Worm (Caenorhabditis elegans) whole organism, mixed stage, embryonic: ENCODE data around the gene C51E3.6.

Source experiments
- elt-3 ChIP-seq: fragments of 150-350 bp; optimal IDR thresholded peaks from 2 replicates; lab custom pipeline; 2014; ENCODE audit warnings: missing biosample characterization, missing genetic modification characterization
- flh-1 ChIP-seq: fragments of 200-800 bp; sonication (Bioruptor generic); optimal IDR thresholded peaks from 2 replicates; lab custom pipeline; 2018; ENCODE audit warnings: mild to moderate bottlenecking, missing genetic modification characterization, moderate library complexity, missing compliant biosample characterization
- mep-1 ChIP-seq: fragments of 150-350 bp; optimal IDR thresholded peaks from 2 replicates; lab custom pipeline; 2017; ENCODE audit warnings: missing biosample characterization, missing genetic modification reagents, missing genetic modification characterization, inconsistent platforms
- nhr-12 ChIP-seq: fragments of 150-350 bp; optimal IDR thresholded peaks from 2 replicates; lab custom pipeline; 2014; ENCODE audit warnings: missing biosample characterization, missing genetic modification characterization
- unc-39 ChIP-seq: fragments of 150-350 bp; optimal IDR thresholded peaks from 2 replicates; lab custom pipeline; 2014; ENCODE audit warnings: missing biosample characterization, missing genetic modification characterization
- unc-62 ChIP-seq: fragments of 150-350 bp; optimal IDR thresholded peaks from 2 replicates; lab custom pipeline; 2014; ENCODE audit warnings: missing biosample characterization, missing genetic modification reagents, missing genetic modification characterization
- zip-8 ChIP-seq: fragments of 150-350 bp; optimal IDR thresholded peaks from 2 replicates; lab custom pipeline; 2014; ENCODE audit warnings: missing biosample characterization, missing genetic modification characterization

DNA sequence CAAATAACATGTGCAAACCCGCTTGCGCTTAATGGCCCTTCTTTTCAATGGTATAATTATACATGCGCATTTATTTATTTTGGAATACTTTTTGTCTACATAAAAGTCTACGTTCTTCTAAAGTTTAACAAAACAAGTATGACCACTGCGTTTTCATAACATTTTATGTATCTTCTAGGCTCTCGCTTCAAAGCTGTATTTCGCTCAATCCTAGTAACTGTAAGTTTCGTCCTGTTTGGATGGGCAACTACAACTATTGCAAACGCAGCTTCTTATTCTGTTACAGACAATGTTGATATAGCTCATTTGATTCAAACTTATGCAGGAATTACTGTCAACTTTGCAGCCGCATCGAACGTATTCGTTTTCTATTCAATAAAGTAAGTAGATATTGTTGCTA lies 16.5 kb downstream of the C51E3.6 start, which contains the start of gene srsx-27:
- TF ChIP-seq unc-62 (GFP tag; lab: Kevin White, UChicago), result no peak
- no peak for TF ChIP-seq elt-3
- no peak for TF ChIP-seq unc-39 (tag; lab: Kevin White, UChicago)
- no peak for TF ChIP-seq flh-1 (GFP tag; lab: Kevin White, UChicago)
- TF ChIP-seq nhr-12 (tag; lab: Kevin White, UChicago), result no peak
- no peak for TF ChIP-seq zip-8 (tag; lab: Kevin White, UChicago)
- no peak for TF ChIP-seq mep-1
